Fruit fly (Drosophila melanogaster) whole organism, embryonic: ENCODE data around the gene CG34338.

Experiments
- B-H1 ChIP-seq: fragments of 200-800 bp; sonication (Bioruptor generic); IDR thresholded peaks from 3 replicates; pipeline ENCODE4 v1.3.6; 2022; ENCODE audit warnings: missing biosample characterization, missing genetic modification characterization
- CG10274 ChIP-seq: fragments of 200-800 bp; sonication (Bioruptor generic); optimal IDR thresholded peaks from 3 replicates; lab custom pipeline; 2017; ENCODE audit warnings: missing biosample characterization, mild to moderate bottlenecking, missing genetic modification characterization
- CG10431 ChIP-seq: fragments of 200-800 bp; sonication (Bioruptor generic); optimal IDR thresholded peaks from 3 replicates; lab custom pipeline; 2018; ENCODE audit warnings: missing biosample characterization, mild to moderate bottlenecking, missing genetic modification characterization
- CG10543 ChIP-seq: fragments of 200-800 bp; sonication (Bioruptor generic); optimal IDR thresholded peaks from 3 replicates; lab custom pipeline; 2017; ENCODE audit warnings: missing biosample characterization, mild to moderate bottlenecking, missing genetic modification characterization, moderate library complexity
- CG10959 ChIP-seq: fragments of 200-800 bp; sonication (Bioruptor generic); IDR thresholded peaks from 2 replicates; pipeline ENCODE4 v1.3.6; 2022; ENCODE audit warnings: missing biosample characterization, missing genetic modification characterization
- CG11723 ChIP-seq: fragments of 200-800 bp; sonication (Bioruptor generic); optimal IDR thresholded peaks from 2 replicates; lab custom pipeline; 2017; ENCODE audit warnings: missing biosample characterization, mild to moderate bottlenecking, missing genetic modification characterization
- CG13123 ChIP-seq: fragments of 200-800 bp; sonication (Bioruptor generic); optimal IDR thresholded peaks from 2 replicates; lab custom pipeline; 2016; ENCODE audit warnings: missing biosample characterization, missing genetic modification characterization
- CG13775 ChIP-seq: fragments of 200-800 bp; sonication (Bioruptor generic); optimal IDR thresholded peaks from 3 replicates; lab custom pipeline; 2017; ENCODE audit warnings: missing biosample characterization, mild to moderate bottlenecking, missing genetic modification characterization
- CG1602 ChIP-seq: fragments of 200-800 bp; sonication (Bioruptor generic); optimal IDR thresholded peaks from 3 replicates; lab custom pipeline; 2016; ENCODE audit warnings: missing biosample characterization, missing genetic modification characterization
- CG2875 ChIP-seq: fragments of 200-800 bp; sonication (Bioruptor generic); optimal IDR thresholded peaks from 2 replicates; lab custom pipeline; 2017; ENCODE audit warnings: missing biosample characterization, mild to moderate bottlenecking, missing genetic modification characterization, missing genetic modification reagents
- CG33213 ChIP-seq: fragments of 200-800 bp; sonication (Bioruptor generic); optimal IDR thresholded peaks from 3 replicates; lab custom pipeline; 2016; ENCODE audit warnings: missing biosample characterization, missing genetic modification characterization
- CG33557 ChIP-seq: fragments of 200-800 bp; sonication (Bioruptor generic); optimal IDR thresholded peaks from 2 replicates; lab custom pipeline; 2019; ENCODE audit warnings: missing biosample characterization, mild to moderate bottlenecking, missing genetic modification characterization, moderate library complexity
- CG34224 ChIP-seq: fragments of 200-800 bp; sonication (Bioruptor generic); IDR thresholded peaks from 3 replicates; pipeline ENCODE4 v1.3.6; 2022; ENCODE audit warnings: missing biosample characterization, missing genetic modification characterization; ENCODE audit not compliant: partially characterized antibody
- CG3995 ChIP-seq: fragments of 200-800 bp; sonication (Bioruptor generic); optimal IDR thresholded peaks from 3 replicates; lab custom pipeline; 2016; ENCODE audit warnings: missing biosample characterization, missing genetic modification characterization
- CG4282 ChIP-seq: fragments of 200-800 bp; sonication (Bioruptor generic); optimal IDR thresholded peaks from 2 replicates; lab custom pipeline; 2016; ENCODE audit warnings: missing biosample characterization, missing genetic modification characterization
- CG4617 ChIP-seq: fragments of 200-800 bp; sonication (Bioruptor generic); optimal IDR thresholded peaks from 3 replicates; lab custom pipeline; 2016; ENCODE audit warnings: missing biosample characterization, missing genetic modification characterization, borderline replicate concordance
- CG4707 ChIP-seq: fragments of 200-800 bp; sonication (Bioruptor generic); optimal IDR thresholded peaks from 2 replicates; lab custom pipeline; 2018; ENCODE audit warnings: missing biosample characterization, mild to moderate bottlenecking, missing genetic modification characterization, moderate library complexity
- CG7987 ChIP-seq: fragments of 200-800 bp; sonication (Bioruptor generic); optimal IDR thresholded peaks from 2 replicates; lab custom pipeline; 2018; ENCODE audit warnings: missing biosample characterization, mild to moderate bottlenecking, missing genetic modification characterization, moderate library complexity
- CG8388 ChIP-seq: fragments of 200-800 bp; sonication (Bioruptor generic); optimal IDR thresholded peaks from 2 replicates; lab custom pipeline; 2019; ENCODE audit warnings: missing biosample characterization, mild to moderate bottlenecking, missing genetic modification characterization, moderate library complexity
- CG8478 ChIP-seq: fragments of >200 bp; optimal IDR thresholded peaks from 2 replicates; lab custom pipeline; 2018
- CG9727 ChIP-seq: fragments of 200-800 bp; sonication (Bioruptor generic); optimal IDR thresholded peaks from 3 replicates; lab custom pipeline; 2017; ENCODE audit warnings: missing biosample characterization, mild to moderate bottlenecking, missing genetic modification characterization
- CG9817 ChIP-seq: fragments of 200-800 bp; sonication (Bioruptor generic); optimal IDR thresholded peaks from 2 replicates; lab custom pipeline; 2018; ENCODE audit warnings: missing biosample characterization, mild to moderate bottlenecking, missing genetic modification characterization, moderate library complexity
- Dp ChIP-seq: fragments of 200-800 bp; sonication (Bioruptor generic); optimal IDR thresholded peaks from 2 replicates; lab custom pipeline; 2018; ENCODE audit warnings: missing biosample characterization, mild to moderate bottlenecking, missing genetic modification characterization, moderate library complexity
- E2f2 ChIP-seq: fragments of 200-800 bp; sonication (Bioruptor generic); IDR thresholded peaks from 2 replicates; pipeline ENCODE4 v1.3.6; 2022; ENCODE audit warnings: missing biosample characterization, missing genetic modification characterization
- Oaz ChIP-seq: fragments of 200-800 bp; sonication (Bioruptor generic); IDR thresholded peaks from 2 replicates; pipeline ENCODE4 v1.3.6; 2022; ENCODE audit warnings: missing biosample characterization, missing genetic modification characterization
- Sin3A ChIP-seq: fragments of >200 bp; optimal IDR thresholded peaks from 2 replicates; lab custom pipeline; 2018
- Stat92E ChIP-seq, 3 experiments: fragments of >200 bp in 2 of 3; fragments of 200-800 bp in 1 of 3; sonication (Bioruptor generic) in 1 of 3; optimal IDR thresholded peaks; 2 replicates each; lab custom pipeline; 2017 to 2019; ENCODE audit warnings: missing biosample characterization in 3 of 3, missing genetic modification characterization in 3 of 3, mild to moderate bottlenecking in 1 of 3, moderate library complexity in 1 of 3
- YL-1 ChIP-seq: fragments of 200-800 bp; sonication (Bioruptor generic); optimal IDR thresholded peaks from 3 replicates; lab custom pipeline; 2017; ENCODE audit warnings: missing biosample characterization, mild to moderate bottlenecking, missing genetic modification characterization
- amos ChIP-seq: fragments of 200-800 bp; sonication (Bioruptor generic); IDR thresholded peaks from 2 replicates; pipeline ENCODE4 v1.3.6; 2022; ENCODE audit warnings: missing biosample characterization, missing genetic modification characterization; ENCODE audit not compliant: partially characterized antibody
- ato ChIP-seq: fragments of 200-800 bp; sonication (Bioruptor generic); IDR thresholded peaks from 2 replicates; pipeline ENCODE4 v1.3.6; 2022; ENCODE audit warnings: missing biosample characterization, missing genetic modification characterization; ENCODE audit not compliant: partially characterized antibody
- btn ChIP-seq: fragments of 200-800 bp; sonication (Bioruptor generic); optimal IDR thresholded peaks from 2 replicates; lab custom pipeline; 2016; ENCODE audit warnings: missing biosample characterization, missing genetic modification characterization
- dati ChIP-seq: fragments of 200-800 bp; sonication (Bioruptor generic); IDR thresholded peaks from 2 replicates; pipeline ENCODE4 v1.3.6; 2022; ENCODE audit warnings: missing biosample characterization, missing genetic modification characterization
- ems ChIP-seq: fragments of 200-800 bp; sonication (Bioruptor generic); optimal IDR thresholded peaks from 3 replicates; lab custom pipeline; 2016; ENCODE audit warnings: missing biosample characterization, missing genetic modification characterization
- esg ChIP-seq: fragments of 200-800 bp; sonication (Bioruptor generic); conservative IDR thresholded peaks from 2 replicates; pipeline ENCODE4 v1.3.6; 2022; ENCODE audit warnings: missing biosample characterization, missing genetic modification characterization
- fru ChIP-seq: fragments of >200 bp; optimal IDR thresholded peaks from 2 replicates; lab custom pipeline; 2017
- fu2 ChIP-seq: fragments of 200-800 bp; sonication (Bioruptor generic); optimal IDR thresholded peaks from 2 replicates; lab custom pipeline; 2016; ENCODE audit warnings: missing biosample characterization, missing genetic modification characterization
- gcm2 ChIP-seq: fragments of 200-800 bp; sonication (Bioruptor generic); optimal IDR thresholded peaks from 2 replicates; lab custom pipeline; 2016; ENCODE audit warnings: missing biosample characterization, missing genetic modification characterization
- lilli ChIP-seq: fragments of 200-800 bp; sonication (Bioruptor generic); optimal IDR thresholded peaks from 3 replicates; lab custom pipeline; 2016; ENCODE audit warnings: missing biosample characterization, missing genetic modification characterization
- mld ChIP-seq: fragments of 200-800 bp; sonication (Bioruptor generic); IDR thresholded peaks from 3 replicates; pipeline ENCODE4 v1.3.6; 2022; ENCODE audit warnings: missing biosample characterization, missing genetic modification characterization; ENCODE audit not compliant: partially characterized antibody
- nmo ChIP-seq: fragments of 200-800 bp; sonication (Bioruptor generic); optimal IDR thresholded peaks from 2 replicates; lab custom pipeline; 2018; ENCODE audit warnings: missing biosample characterization, mild to moderate bottlenecking, missing genetic modification characterization, moderate library complexity
- oc ChIP-seq: fragments of 200-800 bp; sonication (Bioruptor generic); optimal IDR thresholded peaks from 2 replicates; lab custom pipeline; 2018; ENCODE audit warnings: missing biosample characterization, mild to moderate bottlenecking, missing genetic modification characterization, moderate library complexity
- prd ChIP-seq, 3 experiments: fragments of >200 bp in 2 of 3; fragments of 200-800 bp in 1 of 3; sonication (Bioruptor generic) in 1 of 3; optimal IDR thresholded peaks in 2 of 3; IDR thresholded peaks in 1 of 3; 2 replicates in 2 of 3; 3 replicates in 1 of 3; pipeline versions ENCODE4 v1.3.6 to Lab custom; 2017 to 2022; ENCODE audit warnings: missing biosample characterization in 1 of 3, missing genetic modification characterization in 1 of 3
- row ChIP-seq: fragments of 200-800 bp; sonication (Bioruptor generic); IDR thresholded peaks from 3 replicates; pipeline ENCODE4 v1.3.6; 2022; ENCODE audit warnings: missing biosample characterization, missing genetic modification characterization
- sc ChIP-seq, 3 experiments: fragments of >200 bp in 2 of 3; fragments of 200-800 bp in 1 of 3; sonication (Bioruptor generic) in 1 of 3; optimal IDR thresholded peaks; 2 replicates in 2 of 3; 3 replicates in 1 of 3; lab custom pipeline; 2017; ENCODE audit warnings: mild to moderate bottlenecking in 1 of 3, missing biosample characterization in 1 of 3, missing genetic modification characterization in 1 of 3, missing genetic modification reagents in 1 of 3
- sens-2 ChIP-seq: fragments of 200-800 bp; sonication (Bioruptor generic); IDR thresholded peaks from 2 replicates; pipeline ENCODE4 v1.3.6; 2022; ENCODE audit warnings: missing biosample characterization, missing genetic modification characterization
- seq ChIP-seq: fragments of 200-800 bp; sonication (Bioruptor generic); IDR thresholded peaks from 2 replicates; pipeline ENCODE4 v1.3.6; 2022; ENCODE audit warnings: missing biosample characterization, missing genetic modification characterization
- slp2 ChIP-seq: fragments of 200-800 bp; sonication (Bioruptor generic); optimal IDR thresholded peaks from 2 replicates; lab custom pipeline; 2016; ENCODE audit warnings: missing biosample characterization, missing genetic modification characterization
- sna ChIP-seq: fragments of 200-800 bp; sonication (Bioruptor generic); IDR thresholded peaks from 2 replicates; pipeline ENCODE4 v1.3.6; 2022; ENCODE audit warnings: missing biosample characterization, missing genetic modification characterization; ENCODE audit not compliant: partially characterized antibody
- tll ChIP-seq, 2 experiments: fragments of 200-800 bp in 1 of 2; fragments of >200 bp in 1 of 2; sonication (Bioruptor generic) in 1 of 2; optimal IDR thresholded peaks; 2 replicates each; lab custom pipeline; 2017 to 2019; ENCODE audit warnings: missing biosample characterization in 2 of 2, missing genetic modification characterization in 2 of 2, mild to moderate bottlenecking in 1 of 2, moderate library complexity in 1 of 2
- tx ChIP-seq: fragments of 200-800 bp; sonication (Bioruptor generic); optimal IDR thresholded peaks from 2 replicates; lab custom pipeline; 2016; ENCODE audit warnings: missing biosample characterization, missing genetic modification characterization

Gene CG34338

dm6 chrX:7721905-7722304, 46.6 kb upstream of the CG34338 start, which contains the start of gene Hira (continued):
- TF ChIP-seq CG4707 (no peak), dati (GFP tag; lab: Robert Waterston, UW) (no peak), Stat92E (GFP tag; optimal IDR thresholded peaks at IDR 0.05; lab: Kevin White, UChicago) (no peak), CG9817 (tag; lab: Kevin White, UChicago) (no peak), sna (GFP tag; lab: Robert Waterston, UW) (peak; percentile 83), CG10274 (GFP tag; lab: Kevin White, UChicago) (no peak), CG33557 (no peak), mld (GFP tag; lab: Robert Waterston, UW) (peak; percentile 92), CG1602 (GFP tag; lab: Kevin White, UChicago) (no peak), nmo (peak; percentile 6), CG9727 (no peak), CG8478 (no peak), sens-2 (no peak), CG7987 (GFP tag; lab: Kevin White, UChicago) (no peak), amos (GFP tag; lab: Robert Waterston, UW) (peak; percentile 89), esg (GFP tag; lab: Robert Waterston, UW) (no peak), Oaz (GFP tag; lab: Robert Waterston, UW) (no peak), YL-1 (GFP tag; lab: Kevin White, UChicago) (peak; percentile 1), tx (no peak), seq (no peak), CG10431 (GFP tag; lab: Kevin White, UChicago) (no peak), ato (GFP tag; lab: Robert Waterston, UW) (peak; percentile 90), CG34224 (GFP tag; lab: Robert Waterston, UW) (peak; percentile 91), row (GFP tag; lab: Robert Waterston, UW) (peak; percentile 30; the same call in 1 of the 3 replicates), btn (no peak), CG4617 (GFP tag; lab: Kevin White, UChicago) (peak; percentile 16), lilli (GFP tag; lab: Kevin White, UChicago) (peak; percentile 8), CG2875 (GFP tag; lab: Kevin White, UChicago) (no peak), oc (tag; lab: Kevin White, UChicago) (no peak), B-H1 (GFP tag; lab: Robert Waterston, UW) (no peak), ems (no peak), CG13775 (GFP tag; lab: Kevin White, UChicago) (no peak), CG10959 (GFP tag; lab: Robert Waterston, UW) (no peak), prd (optimal IDR thresholded peaks at IDR 0.05; lab: Kevin White, UChicago) (no peak), prd (GFP tag; IDR thresholded peaks at IDR 0.05; lab: Robert Waterston, UW) (no peak), E2f2 (GFP tag; lab: Robert Waterston, UW) (peak; percentile 97), fu2 (GFP tag; lab: Kevin White, UChicago) (no peak), gcm2 (GFP tag; lab: Kevin White, UChicago) (no peak), CG11723 (GFP tag; lab: Kevin White, UChicago) (no peak), Dp (GFP tag; lab: Kevin White, UChicago) (peak; percentile 96), CG33213 (GFP tag; lab: Kevin White, UChicago) (peak; percentile 44), CG8388 (GFP tag; lab: Kevin White, UChicago) (no peak), sc (optimal IDR thresholded peaks at IDR 0.05; lab: Kevin White, UChicago) (no peak), sc (GFP tag; optimal IDR thresholded peaks at IDR 0.05; lab: Kevin White, UChicago) (no peak), CG13123 (no peak), CG4282 (no peak), tll (GFP tag; optimal IDR thresholded peaks at IDR 0.05; lab: Kevin White, UChicago) (no peak), Sin3A (lab: Kevin White, UChicago) (peak; percentile 36), CG10543 (GFP tag; lab: Kevin White, UChicago) (no peak), fru (no peak), CG3995 (GFP tag; lab: Kevin White, UChicago) (peak; percentile 33), slp2 (GFP tag; lab: Kevin White, UChicago) (no peak)
